Worm (Caenorhabditis elegans): ENCODE results near the gene R10D12.10.

Gene R10D12.10

ce11 chrV:13909400-13909799 lies 48.7 kb downstream of the R10D12.10 start, which contains the start of gene C06B3.7:
TSS of gene C06B3.7 (plus strand) at chrV:13909686.
- TF ChIP-seq ztf-1 (GFP tag; conservative IDR thresholded peaks at IDR 0.05), result no peak
- no peak for TF ChIP-seq nhr-237 (tag; optimal IDR thresholded peaks at IDR 0.05)
- TF ChIP-seq nhr-11 (tag; optimal IDR thresholded peaks at IDR 0.05), result no peak
- TF ChIP-seq nhr-25 (tag; optimal IDR thresholded peaks at IDR 0.05), result peak; percentile 93
- TF ChIP-seq aly-2 (tag; optimal IDR thresholded peaks at IDR 0.05), result no peak
- peak; percentile 85 for TF ChIP-seq sem-4 (tag; optimal IDR thresholded peaks at IDR 0.05)
- TF ChIP-seq ZK546.5 (tag; optimal IDR thresholded peaks at IDR 0.05), result no peak
- no peak for TF ChIP-seq ztf-11 (tag; optimal IDR thresholded peaks at IDR 0.05)
- peak; percentile 15 to 89 for TF ChIP-seq lsy-2 (tag; optimal IDR thresholded peaks at IDR 0.05)
- TF ChIP-seq R02D3.7 (tag; optimal IDR thresholded peaks at IDR 0.05), result no peak
- no peak for TF ChIP-seq ceh-16 (tag; optimal IDR thresholded peaks at IDR 0.05)
- peak; percentile 75 for TF ChIP-seq ztf-4 (tag; optimal IDR thresholded peaks at IDR 0.05)
- TF ChIP-seq mdl-1 (tag; optimal IDR thresholded peaks at IDR 0.05), result peak in 1 of 2 experiments; percentile 74
- TF ChIP-seq ama-1 (optimal IDR thresholded peaks at IDR 0.05), result peak; percentile 75
- no peak for TF ChIP-seq nhr-10 (tag; optimal IDR thresholded peaks at IDR 0.05)
- TF ChIP-seq crh-2 (tag; optimal IDR thresholded peaks at IDR 0.05), result peak; percentile 95
- no peak for TF ChIP-seq lin-39 (tag; optimal IDR thresholded peaks at IDR 0.05)
- no peak for TF ChIP-seq ceh-82 (tag; optimal IDR thresholded peaks at IDR 0.05)
- peak; percentile 77 for TF ChIP-seq fos-1 (tag; optimal IDR thresholded peaks at IDR 0.05)
- no peak for TF ChIP-seq peb-1 (tag; optimal IDR thresholded peaks at IDR 0.05)
- TF ChIP-seq snpc-4 (tag; optimal IDR thresholded peaks at IDR 0.05), result peak; percentile 46
- TF ChIP-seq C34F6.9 (tag; optimal IDR thresholded peaks at IDR 0.05), result peak; percentile 91
- no peak for TF ChIP-seq dmd-4 (tag; optimal IDR thresholded peaks at IDR 0.05)
- TF ChIP-seq egl-27 (tag; optimal IDR thresholded peaks at IDR 0.05), result peak; percentile 45
- peak; percentile 61 for TF ChIP-seq gmeb-1 (tag; optimal IDR thresholded peaks at IDR 0.05)
- TF ChIP-seq lin-11 (tag; optimal IDR thresholded peaks at IDR 0.05), result no peak
- TF ChIP-seq skn-1 (tag; optimal IDR thresholded peaks at IDR 0.05), result peak; percentile 21
- TF ChIP-seq mbf-1 (tag; optimal IDR thresholded peaks at IDR 0.05), result no peak
- peak; percentile 88 for TF ChIP-seq sma-3 (GFP tag; optimal IDR thresholded peaks at IDR 0.05)
- TF ChIP-seq elt-3 (tag; optimal IDR thresholded peaks at IDR 0.05), result no peak
- no peak for TF ChIP-seq unc-39 (tag; optimal IDR thresholded peaks at IDR 0.05)
- peak; percentile 96 for TF ChIP-seq sma-9 (GFP tag; optimal IDR thresholded peaks at IDR 0.05)
- no peak for TF ChIP-seq sma-9 (tag; optimal IDR thresholded peaks at IDR 0.05)
- TF ChIP-seq nhr-23 (tag; optimal IDR thresholded peaks at IDR 0.05), result no peak
- peak; percentile 65 for TF ChIP-seq F13H6.1 (tag; optimal IDR thresholded peaks at IDR 0.05)
- peak; percentile 99 for TF ChIP-seq nhr-129 (tag; optimal IDR thresholded peaks at IDR 0.05)
- TF ChIP-seq unc-62 (GFP tag; optimal IDR thresholded peaks at IDR 0.05), result no peak
- no peak for TF ChIP-seq elt-1 (tag; optimal IDR thresholded peaks at IDR 0.05)
- TF ChIP-seq zag-1 (tag; optimal IDR thresholded peaks at IDR 0.05), result no peak
- TF ChIP-seq nhr-6 (tag; optimal IDR thresholded peaks at IDR 0.05), result no peak
- TF ChIP-seq nhr-21 (tag; optimal IDR thresholded peaks at IDR 0.05), result peak; percentile 93
- peak; percentile 73 for TF ChIP-seq unc-55 (GFP tag; optimal IDR thresholded peaks at IDR 0.05)
- TF ChIP-seq alr-1 (tag; optimal IDR thresholded peaks at IDR 0.05), result no peak
- peak; percentile 55 for TF ChIP-seq blmp-1 (tag; optimal IDR thresholded peaks at IDR 0.05; ENCODE audit: insufficient read depth)
- no peak for TF ChIP-seq nhr-77 (tag; optimal IDR thresholded peaks at IDR 0.05)
- TF ChIP-seq Y55F3AM.14 (GFP tag; optimal IDR thresholded peaks at IDR 0.05), result no peak
- no peak for TF ChIP-seq nhr-12 (tag; optimal IDR thresholded peaks at IDR 0.05)
- TF ChIP-seq mab-5 (tag; optimal IDR thresholded peaks at IDR 0.05), result peak; percentile 24
- peak; percentile 47 for TF ChIP-seq lin-13 (GFP tag; optimal IDR thresholded peaks at IDR 0.05)

- TF ChIP-seq ztf-11 (tag; optimal IDR thresholded peaks at IDR 0.05) (no peak), dmd-4 (tag; optimal IDR thresholded peaks at IDR 0.05) (no peak), unc-62 (GFP tag; optimal IDR thresholded peaks at IDR 0.05) (no peak), elt-3 (tag; optimal IDR thresholded peaks at IDR 0.05) (no peak), fos-1 (tag; optimal IDR thresholded peaks at IDR 0.05) (no peak), crh-2 (tag; optimal IDR thresholded peaks at IDR 0.05) (no peak), ceh-82 (tag; optimal IDR thresholded peaks at IDR 0.05) (no peak), nhr-25 (tag; optimal IDR thresholded peaks at IDR 0.05) (no peak), R02D3.7 (tag; optimal IDR thresholded peaks at IDR 0.05) (no peak), skn-1 (tag; optimal IDR thresholded peaks at IDR 0.05) (no peak), zag-1 (tag; optimal IDR thresholded peaks at IDR 0.05) (no peak), egl-27 (tag; optimal IDR thresholded peaks at IDR 0.05) (no peak), ama-1 (optimal IDR thresholded peaks at IDR 0.05) (no peak), sma-9 (GFP tag; optimal IDR thresholded peaks at IDR 0.05) (no peak), sma-9 (tag; optimal IDR thresholded peaks at IDR 0.05) (no peak), mdl-1 (tag; optimal IDR thresholded peaks at IDR 0.05) (no peak), nhr-129 (tag; optimal IDR thresholded peaks at IDR 0.05) (no peak)
Observed at ce11 chrV:13908916-13909176, 49.3 kb downstream of the R10D12.10 start, which contains the start of gene C06B3.6. TSS of gene C06B3.6 (minus strand) at chrV:13908967.
